Worm (Caenorhabditis elegans): ENCODE results near the gene slc-36.5.

DNA sequence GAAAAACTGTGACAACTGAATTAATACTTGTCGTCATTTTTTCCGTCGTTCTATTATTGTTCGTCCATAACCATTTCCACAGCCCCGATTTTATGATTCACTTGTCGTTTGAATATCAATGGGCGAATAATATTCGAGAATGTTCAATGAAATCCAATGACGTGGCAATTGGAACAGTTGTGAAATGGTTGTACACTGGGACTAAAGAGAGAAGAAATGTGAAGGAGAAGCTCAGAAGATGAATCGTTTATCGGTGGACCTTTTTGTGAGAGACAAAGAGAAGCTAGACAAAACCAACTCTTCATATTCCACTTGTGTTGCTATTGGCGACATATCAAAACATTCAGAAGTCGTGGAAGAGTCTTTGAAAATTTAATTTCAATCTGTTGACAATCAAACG lies 6.1 kb downstream of the slc-36.5 start, which contains the start of gene clhm-1:
- TF ChIP-seq him-1 (tag; optimal IDR thresholded peaks at IDR 0.05) (no peak), dao-5 (tag; optimal IDR thresholded peaks at IDR 0.05) (no peak), W03F9.2 (tag; optimal IDR thresholded peaks at IDR 0.05) (no peak)

Data from whole organism, L4/young adult.